ENCODE assay signal across 1 fruit fly cellular context in the genomic region with DNA sequence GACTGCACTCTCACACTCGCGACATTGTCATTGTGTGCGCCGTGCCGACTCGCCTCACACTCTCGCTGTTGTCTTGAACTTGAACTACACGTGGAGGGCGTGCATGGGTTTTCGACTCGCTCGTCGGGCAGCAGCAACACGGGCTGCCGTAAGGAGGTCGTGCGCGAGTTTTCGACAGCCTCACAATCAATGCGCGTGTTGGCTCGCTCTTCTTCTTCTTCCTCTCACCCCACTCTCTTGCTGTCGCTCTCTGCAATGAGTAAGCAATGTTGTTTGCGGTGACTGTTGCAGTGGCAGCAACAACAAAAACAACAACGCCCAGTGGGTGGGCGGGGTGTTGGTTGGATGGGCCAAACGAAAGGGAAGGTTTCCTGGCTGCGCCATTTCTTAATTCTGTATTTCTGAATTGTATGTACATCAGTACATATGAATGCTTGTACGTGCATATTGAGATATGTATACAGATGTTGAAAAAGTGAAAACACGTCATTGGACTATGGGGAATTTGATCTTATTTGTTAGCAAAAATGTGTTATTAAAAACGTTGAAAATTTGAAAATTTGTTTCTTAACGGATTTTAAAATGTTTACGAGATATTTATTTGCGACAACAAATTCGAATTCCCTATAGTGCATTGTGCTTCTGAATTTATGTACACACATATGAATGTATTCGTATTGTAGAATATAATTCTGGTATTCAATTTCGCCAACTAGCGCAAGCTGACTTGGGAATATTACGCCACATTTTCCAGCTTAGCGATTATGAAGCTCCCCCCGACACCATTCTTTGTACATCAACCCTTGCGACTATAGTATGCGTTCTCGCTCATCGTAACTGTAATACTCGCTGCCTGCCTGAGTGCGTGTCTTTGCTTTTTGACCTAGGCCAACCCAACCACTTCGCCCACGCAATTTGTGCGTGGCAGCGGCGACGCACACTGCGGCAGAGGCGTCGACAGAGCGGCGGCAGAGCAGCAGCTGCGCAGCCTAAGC.
TF ChIP-seq lines count a peak whose summit lies in the region.

No protein-coding gene starts in this region.

TF ChIP-seq in whole organism, embryonic, 481 proteins besides CTCF, POLR2A, EP300 and RAD21 (continued from another document):
- TF ChIP-seq CG2678 (tag; optimal IDR thresholded peaks at IDR 0.05; lab: Kevin White, UChicago): peak; percentile 30
- no peak for TF ChIP-seq CG7786 (GFP tag; optimal IDR thresholded peaks at IDR 0.05; lab: Kevin White, UChicago)
- TF ChIP-seq her (GFP tag; optimal IDR thresholded peaks at IDR 0.05; lab: Kevin White, UChicago): peak; percentile 43
- no peak for TF ChIP-seq CG30020 (tag; optimal IDR thresholded peaks at IDR 0.05; lab: Kevin White, UChicago)
- TF ChIP-seq Opbp (GFP tag; IDR thresholded peaks at IDR 0.05; lab: Robert Waterston, UW; ENCODE audit: partially characterized antibody): peak; percentile 82
- no peak for TF ChIP-seq CG10654 (GFP tag; optimal IDR thresholded peaks at IDR 0.05; lab: Kevin White, UChicago)
- TF ChIP-seq Dll (GFP tag; IDR thresholded peaks at IDR 0.05; lab: Robert Waterston, UW; ENCODE audit: partially characterized antibody): peak; percentile 36; the same call in 1 of the 4 replicates
- TF ChIP-seq CG17359 (tag; optimal IDR thresholded peaks at IDR 0.05; lab: Kevin White, UChicago): peak; percentile 30
- no peak for TF ChIP-seq CG6854 (GFP tag; optimal IDR thresholded peaks at IDR 0.05; lab: Kevin White, UChicago)
- TF ChIP-seq CG8281 (tag; optimal IDR thresholded peaks at IDR 0.05; lab: Kevin White, UChicago): peak; percentile 39
- TF ChIP-seq Nf-YB (GFP tag; optimal IDR thresholded peaks at IDR 0.05; lab: Kevin White, UChicago): no peak
- TF ChIP-seq CG34224 (GFP tag; IDR thresholded peaks at IDR 0.05; lab: Robert Waterston, UW; ENCODE audit: partially characterized antibody): peak; percentile 64; the same call in 2 of the 3 replicates
- no peak for TF ChIP-seq B-H1 (GFP tag; IDR thresholded peaks at IDR 0.05; lab: Robert Waterston, UW)
- TF ChIP-seq HLH3B (GFP tag; IDR thresholded peaks at IDR 0.05; lab: Robert Waterston, UW): no peak
- TF ChIP-seq cad (GFP tag; optimal IDR thresholded peaks at IDR 0.05; lab: Kevin White, UChicago): no peak
- TF ChIP-seq CG3847 (GFP tag; IDR thresholded peaks at IDR 0.05; lab: Robert Waterston, UW): 0 out of 2 replicates have a peak, but pooled peaks have one; percentile 24
- TF ChIP-seq Fer2 (tag; optimal IDR thresholded peaks at IDR 0.05; lab: Kevin White, UChicago): no peak
- TF ChIP-seq br (optimal IDR thresholded peaks at IDR 0.05; lab: Kevin White, UChicago): no peak
TF ChIP-seq in whole organism, embryonic: peak in this region for 229.
